Fruit fly (Drosophila melanogaster): ENCODE measurements around the gene SmD2.
A peak's percentile ranks its signal among the peaks of the same experiment; 100 is the strongest.

The SmD2 gene

DNA sequence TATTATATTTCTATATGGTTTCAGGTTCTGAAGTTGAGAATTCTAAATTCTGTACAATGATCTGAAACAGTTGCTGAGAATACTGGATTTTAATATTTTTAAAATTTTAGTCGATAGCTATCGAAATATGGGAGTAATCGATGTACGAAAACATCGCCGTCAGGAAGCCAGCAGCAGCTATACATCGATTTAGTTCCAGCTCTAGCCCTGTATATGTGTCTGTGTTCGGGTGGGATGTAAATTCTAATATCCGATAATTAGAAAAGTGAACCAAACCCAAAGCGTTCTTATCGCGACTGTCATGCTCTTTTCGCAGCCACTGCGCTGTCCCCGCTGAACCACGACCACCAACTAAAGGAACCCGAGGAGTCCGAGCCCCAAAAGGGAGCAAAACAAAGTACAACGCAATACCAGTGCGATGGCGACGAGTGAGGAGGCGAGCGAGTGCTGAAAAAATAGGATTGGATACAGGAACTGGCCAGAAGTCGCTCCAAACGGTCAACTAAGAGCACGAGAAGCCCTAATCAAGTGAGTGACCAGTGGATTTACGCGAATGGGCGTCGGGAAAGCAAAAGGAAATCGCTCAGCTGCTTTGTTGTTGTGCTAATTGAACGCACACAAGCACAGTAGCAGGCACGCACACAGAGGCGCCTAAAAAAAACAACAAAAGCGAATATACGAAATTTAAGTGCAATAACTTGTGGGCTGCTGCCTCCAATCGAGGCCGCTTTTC lies 37.2 kb upstream of the SmD2 start, which contains the start of gene gzl:
Gene gzl, plus strand, starts transcription at position 182 of the 733 bp plus-strand sequence.
- TF ChIP-seq Hr83 (GFP tag; optimal IDR thresholded peaks at IDR 0.05; ENCODE audit: poor library complexity, severe bottlenecking) (peak; percentile 14), rgr (GFP tag; optimal IDR thresholded peaks at IDR 0.05) (peak; percentile 11), h (GFP tag; optimal IDR thresholded peaks at IDR 0.05) (peak; percentile 28), sage (GFP tag; optimal IDR thresholded peaks at IDR 0.05) (peak; percentile 17), dl (GFP tag; optimal IDR thresholded peaks at IDR 0.05; ENCODE audit: insufficient read depth in 1 of 2, partially characterized antibody in 2 of 2) (no peak), Jra (GFP tag; optimal IDR thresholded peaks at IDR 0.05) (peak; percentile 51), N (GFP tag; optimal IDR thresholded peaks at IDR 0.05) (peak; percentile 51), Abd-B (GFP tag; optimal IDR thresholded peaks at IDR 0.05) (no peak), usp (GFP tag; optimal IDR thresholded peaks at IDR 0.05) (no peak)

DNA sequence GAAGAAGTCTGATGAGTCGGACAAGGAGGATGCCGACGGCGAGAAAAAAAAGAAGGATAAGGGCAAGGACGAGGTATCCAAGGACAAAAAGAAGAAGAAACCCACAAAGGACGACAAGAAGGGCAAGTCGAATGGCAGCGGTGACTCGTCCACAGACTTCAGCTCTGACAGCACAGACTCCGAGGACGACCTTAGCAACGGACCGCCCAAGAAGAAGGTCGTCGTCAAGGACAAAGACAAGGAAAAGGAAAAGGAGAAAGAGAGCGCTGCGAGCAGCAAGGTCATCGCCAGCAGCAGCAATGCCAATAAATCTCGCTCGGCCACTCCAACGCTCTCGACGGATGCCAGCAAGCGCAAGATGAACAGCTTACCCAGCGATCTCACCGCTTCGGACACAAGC lies 36.1 kb upstream of the SmD2 start:
- TF ChIP-seq Rel (GFP tag; optimal IDR thresholded peaks at IDR 0.05) = no peak
- TF ChIP-seq Rel (tag; optimal IDR thresholded peaks at IDR 0.05) = no peak
- no peak for TF ChIP-seq jim (GFP tag; optimal IDR thresholded peaks at IDR 0.05)
- no peak for TF ChIP-seq CrebA (GFP tag; optimal IDR thresholded peaks at IDR 0.05; ENCODE audit: borderline replicate concordance)
- no peak for TF ChIP-seq dmrt93B (GFP tag; optimal IDR thresholded peaks at IDR 0.05)
- no peak for TF ChIP-seq rgr (GFP tag; optimal IDR thresholded peaks at IDR 0.05)
- no peak for TF ChIP-seq pan (optimal IDR thresholded peaks at IDR 0.05)
- TF ChIP-seq dsf (GFP tag; optimal IDR thresholded peaks at IDR 0.05; ENCODE audit: borderline replicate concordance) = no peak
- no peak for TF ChIP-seq Abd-B (GFP tag; optimal IDR thresholded peaks at IDR 0.05)

DNA sequence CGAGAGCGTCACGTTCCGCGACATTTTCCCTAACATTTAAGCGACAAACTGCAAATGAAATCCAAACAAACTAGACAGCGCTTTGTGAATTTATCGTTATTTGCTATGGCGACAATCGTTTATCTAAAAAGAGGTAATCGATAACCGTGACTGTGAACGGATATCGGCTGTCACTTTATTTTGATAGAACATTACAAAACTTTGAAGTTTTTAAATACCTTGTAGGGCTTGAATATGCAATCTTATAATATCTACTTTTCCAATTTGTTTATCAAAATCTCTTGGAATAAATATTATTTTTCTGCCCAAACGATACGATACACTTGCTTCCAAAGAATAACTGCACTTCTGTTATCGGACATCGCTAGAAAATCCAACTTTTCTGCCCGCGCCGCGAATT lies 34.4 kb upstream of the SmD2 start, which contains the start of the genes CG1024 and TfIIFalpha:
Gene CG1024, minus strand, starts transcription at position 200 of the 400 bp plus-strand sequence.
Gene TfIIFalpha, plus strand, starts transcription at position 339 of the 400 bp plus-strand sequence.
- TF ChIP-seq dsf (GFP tag; optimal IDR thresholded peaks at IDR 0.05; ENCODE audit: borderline replicate concordance) (peak; percentile 27), h (GFP tag; optimal IDR thresholded peaks at IDR 0.05) (peak; percentile 24), rgr (GFP tag; optimal IDR thresholded peaks at IDR 0.05) (peak; percentile 6), ey (GFP tag; optimal IDR thresholded peaks at IDR 0.05) (peak; percentile 12), CG9705 (GFP tag; optimal IDR thresholded peaks at IDR 0.05) (no peak), HLH106 (tag; optimal IDR thresholded peaks at IDR 0.05) (peak; percentile 22), GATAd (GFP tag; optimal IDR thresholded peaks at IDR 0.05) (no peak), lola (GFP tag; optimal IDR thresholded peaks at IDR 0.05) (no peak), sv (GFP tag; optimal IDR thresholded peaks at IDR 0.05) (no peak)

DNA sequence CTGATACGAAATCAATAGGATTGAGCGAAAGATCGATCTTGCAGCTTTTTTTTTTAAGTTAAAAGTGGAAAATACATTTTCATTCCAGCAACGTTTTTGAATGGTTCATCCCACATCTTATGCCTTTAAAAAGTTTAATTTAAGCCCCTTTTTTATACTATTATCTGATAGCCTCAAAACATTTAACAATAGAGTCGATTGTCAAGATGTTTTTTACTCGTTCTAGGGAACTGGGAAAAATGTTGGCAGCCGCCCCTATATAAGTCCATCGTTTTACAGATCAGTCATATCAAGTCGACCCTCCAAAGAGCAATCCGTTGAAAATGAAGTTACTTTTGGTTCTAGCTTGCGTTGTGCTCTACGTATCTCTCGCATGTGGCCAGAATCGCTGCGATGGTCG lies 31.8 kb upstream of the SmD2 start, which contains the start of gene CG42537:
Gene CG42537, plus strand, starts transcription at position 301 of the 400 bp plus-strand sequence.
- no peak for TF ChIP-seq br (GFP tag; optimal IDR thresholded peaks at IDR 0.05)
- TF ChIP-seq CG32264 (GFP tag; optimal IDR thresholded peaks at IDR 0.05) = no peak
- no peak for TF ChIP-seq dl (GFP tag; optimal IDR thresholded peaks at IDR 0.05; ENCODE audit: insufficient read depth in 1 of 2, partially characterized antibody in 2 of 2)
- TF ChIP-seq rgr (GFP tag; optimal IDR thresholded peaks at IDR 0.05) = no peak
- TF ChIP-seq Myc (optimal IDR thresholded peaks at IDR 0.05) = no peak
- TF ChIP-seq sage (GFP tag; optimal IDR thresholded peaks at IDR 0.05) = no peak
- TF ChIP-seq pan (optimal IDR thresholded peaks at IDR 0.05) = no peak
- TF ChIP-seq lola (GFP tag; optimal IDR thresholded peaks at IDR 0.05) = no peak
- no peak for TF ChIP-seq HLH106 (tag; optimal IDR thresholded peaks at IDR 0.05)
- TF ChIP-seq fru (GFP tag; optimal IDR thresholded peaks at IDR 0.05) = no peak
- no peak for TF ChIP-seq woc (GFP tag; optimal IDR thresholded peaks at IDR 0.05)
- no peak for TF ChIP-seq Hr78 (GFP tag; optimal IDR thresholded peaks at IDR 0.05)

DNA sequence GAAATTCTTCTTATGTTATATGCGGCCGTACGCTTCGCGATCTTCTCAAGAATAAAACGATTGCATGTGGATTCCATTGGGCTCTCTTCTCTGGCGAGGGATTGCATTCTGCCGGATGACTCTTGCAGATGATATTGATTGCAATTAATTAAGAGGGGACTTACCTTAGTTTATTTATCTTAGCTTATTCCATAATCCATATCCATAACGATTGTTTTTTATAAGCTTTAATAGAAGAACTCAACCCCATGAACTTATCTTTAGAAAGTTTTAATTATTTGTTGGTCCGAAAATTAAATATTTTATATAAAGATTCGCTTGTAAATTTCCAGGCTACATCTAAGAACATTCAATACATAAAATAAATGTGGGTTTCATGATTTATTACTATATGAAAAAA lies 30.2 kb upstream of the SmD2 start, which contains the start of gene CRAT:
Gene CRAT, minus strand, starts transcription at position 101 of the 400 bp plus-strand sequence.
- TF ChIP-seq sv (GFP tag; optimal IDR thresholded peaks at IDR 0.05) (no peak), Abd-B (GFP tag; optimal IDR thresholded peaks at IDR 0.05) (no peak), sage (GFP tag; optimal IDR thresholded peaks at IDR 0.05) (no peak), N (GFP tag; optimal IDR thresholded peaks at IDR 0.05) (no peak), dmrt93B (GFP tag; optimal IDR thresholded peaks at IDR 0.05) (no peak), brk (GFP tag; optimal IDR thresholded peaks at IDR 0.05) (no peak), Jra (GFP tag; optimal IDR thresholded peaks at IDR 0.05) (no peak), CrebA (GFP tag; optimal IDR thresholded peaks at IDR 0.05; ENCODE audit: borderline replicate concordance) (no peak), br (GFP tag; optimal IDR thresholded peaks at IDR 0.05) (no peak), usp (GFP tag; optimal IDR thresholded peaks at IDR 0.05) (no peak), Dfd (GFP tag; optimal IDR thresholded peaks at IDR 0.05) (no peak), Hnf4 (GFP tag; optimal IDR thresholded peaks at IDR 0.05) (no peak), Vsx2 (GFP tag; optimal IDR thresholded peaks at IDR 0.05; ENCODE audit: partially characterized antibody) (no peak), psq (GFP tag; optimal IDR thresholded peaks at IDR 0.05) (no peak)

Data from whole organism, wandering third instar larva.